Worm (Caenorhabditis elegans) whole organism, L4/young adult: ENCODE data around the gene blos-1.

ENCODE experiments used
- dao-5 ChIP-seq: sonication (generic microtip); optimal IDR thresholded peaks from 2 replicates; lab custom pipeline; 2016; ENCODE audit warnings: missing genotype, missing genetic modification characterization, moderate library complexity, missing compliant biosample characterization
- him-1 ChIP-seq: sonication (generic microtip); optimal IDR thresholded peaks from 2 replicates; lab custom pipeline; 2016; ENCODE audit warnings: missing genotype, missing genetic modification reagents, missing genetic modification characterization, missing compliant biosample characterization

DNA sequence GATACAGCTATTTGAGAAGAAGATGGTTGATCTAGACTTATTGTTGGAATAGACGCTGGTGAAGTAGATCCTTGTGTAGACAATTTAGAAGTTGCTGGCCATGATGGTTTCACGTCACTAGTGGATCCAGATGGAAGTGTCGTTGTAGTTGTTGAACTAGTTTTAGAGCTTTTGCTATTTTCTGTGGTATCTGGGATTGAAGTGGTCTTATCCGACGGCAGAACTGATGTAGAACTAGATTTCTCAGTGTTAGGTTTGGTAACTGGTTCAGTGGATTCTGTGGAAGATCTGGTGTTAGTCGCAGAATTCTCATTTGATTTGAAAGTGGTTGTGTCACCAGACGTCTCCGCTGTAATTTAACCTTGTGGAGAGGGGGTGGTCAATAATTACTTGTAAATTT is 19.9 kb upstream of the blos-1 start:
- no peak for TF ChIP-seq dao-5 (tag; lab: Kevin White, UChicago)
- TF ChIP-seq him-1 (tag; lab: Kevin White, UChicago), result no peak
